Worm (Caenorhabditis elegans) whole organism, mixed stage, embryonic: ENCODE results near the gene K08D9.4.

Experiments used
- elt-3 ChIP-seq: fragments of 150-350 bp; optimal IDR thresholded peaks from 2 replicates; lab custom pipeline; 2014; ENCODE audit warnings: missing biosample characterization, missing genetic modification characterization
- ham-2 ChIP-seq: fragments of 200-800 bp; sonication (Bioruptor generic); optimal IDR thresholded peaks from 2 replicates; lab custom pipeline; 2018; ENCODE audit warnings: mild to moderate bottlenecking, missing genetic modification characterization, missing compliant biosample characterization
- lsy-2 ChIP-seq: fragments of 150-350 bp; optimal IDR thresholded peaks from 2 replicates; lab custom pipeline; 2014; ENCODE audit warnings: missing biosample characterization, missing genetic modification characterization
- mab-5 ChIP-seq: fragments of 150-350 bp; optimal IDR thresholded peaks from 2 replicates; lab custom pipeline; 2014; ENCODE audit warnings: missing biosample characterization, missing genetic modification characterization
- nhr-12 ChIP-seq: fragments of 150-350 bp; optimal IDR thresholded peaks from 2 replicates; lab custom pipeline; 2014; ENCODE audit warnings: missing biosample characterization, missing genetic modification characterization
- nhr-2 ChIP-seq: fragments of 150-350 bp; optimal IDR thresholded peaks from 2 replicates; lab custom pipeline; 2014; ENCODE audit warnings: missing biosample characterization, missing genetic modification characterization
- nhr-76 ChIP-seq: sonication (generic microtip); optimal IDR thresholded peaks from 2 replicates; lab custom pipeline; 2017; ENCODE audit warnings: missing biosample characterization, missing genetic modification characterization
- pha-4 ChIP-seq: fragments of 150-350 bp; optimal IDR thresholded peaks from 2 replicates; lab custom pipeline; 2018; ENCODE audit warnings: missing biosample characterization, missing genetic modification reagents, missing genetic modification characterization
- snpc-4 ChIP-seq: fragments of 150-350 bp; optimal IDR thresholded peaks from 2 replicates; lab custom pipeline; 2014; ENCODE audit warnings: missing biosample characterization, missing genetic modification characterization
- sptf-1 ChIP-seq: sonication (generic microtip); optimal IDR thresholded peaks from 2 replicates; lab custom pipeline; 2017; ENCODE audit warnings: mild to moderate bottlenecking, missing genetic modification characterization, moderate library complexity, missing compliant biosample characterization
- unc-39 ChIP-seq: fragments of 150-350 bp; optimal IDR thresholded peaks from 2 replicates; lab custom pipeline; 2014; ENCODE audit warnings: missing biosample characterization, missing genetic modification characterization
- unc-62 ChIP-seq: fragments of 150-350 bp; optimal IDR thresholded peaks from 2 replicates; lab custom pipeline; 2014; ENCODE audit warnings: missing biosample characterization, missing genetic modification reagents, missing genetic modification characterization
- zip-8 ChIP-seq: fragments of 150-350 bp; optimal IDR thresholded peaks from 2 replicates; lab custom pipeline; 2014; ENCODE audit warnings: missing biosample characterization, missing genetic modification characterization

- TF ChIP-seq ham-2 (GFP tag; lab: Kevin White, UChicago) (no peak), unc-62 (GFP tag; lab: Kevin White, UChicago) (no peak), nhr-2 (tag; lab: Kevin White, UChicago) (no peak), elt-3 (tag; lab: Kevin White, UChicago) (no peak), snpc-4 (tag; lab: Kevin White, UChicago) (no peak), sptf-1 (tag; lab: Kevin White, UChicago) (no peak), zip-8 (tag; lab: Kevin White, UChicago) (no peak), lsy-2 (no peak), nhr-12 (tag; lab: Kevin White, UChicago) (no peak), unc-39 (no peak), mab-5 (tag; lab: Kevin White, UChicago) (no peak), nhr-76 (no peak), pha-4 (tag; lab: Kevin White, UChicago) (no peak)
These were observed 14.4 kb downstream of the K08D9.4 start for ce11 chrV:3185855-3186254.
